Worm (Caenorhabditis elegans) whole organism, young adult: ENCODE measurements around the gene spp-27.
A peak's percentile ranks its signal among the peaks of the same experiment; 100 is the strongest.

ENCODE experiments used
- B0019.2 ChIP-seq: fragments of 200-800 bp; sonication (Bioruptor generic); conservative IDR thresholded peaks from 2 replicates; pipeline ENCODE4 v1.3.6; 2022; ENCODE audit warnings: missing genetic modification reagents, missing genetic modification characterization, missing compliant biosample characterization
- B0035.1 ChIP-seq: sonication (generic microtip); optimal IDR thresholded peaks from 2 replicates; lab custom pipeline; 2016; ENCODE audit warnings: missing genetic modification characterization, mild to moderate bottlenecking, missing compliant biosample characterization, missing genotype, missing genetic modification reagents
- B0261.1 ChIP-seq: sonication (generic microtip); optimal IDR thresholded peaks from 2 replicates; lab custom pipeline; 2016; ENCODE audit warnings: mild to moderate bottlenecking, missing genetic modification characterization, moderate library complexity, missing compliant biosample characterization
- B0336.3 ChIP-seq: fragments of 200-800 bp; sonication (Bioruptor generic); IDR thresholded peaks from 2 replicates; pipeline ENCODE4 v1.3.6; 2022; ENCODE audit warnings: missing genetic modification characterization, missing compliant biosample characterization
- C17E4.6 ChIP-seq: fragments of 200-800 bp; sonication (Bioruptor generic); IDR thresholded peaks from 2 replicates; pipeline ENCODE4 v1.3.6; 2022; ENCODE audit warnings: missing genetic modification reagents, missing genetic modification characterization, missing compliant biosample characterization
- D2030.7 ChIP-seq: fragments of 200-800 bp; sonication (Bioruptor generic); IDR thresholded peaks from 2 replicates; pipeline ENCODE4 v1.3.6; 2022; ENCODE audit warnings: missing genetic modification reagents, missing genetic modification characterization, missing compliant biosample characterization
- F22D6.2 ChIP-seq: sonication (generic microtip); optimal IDR thresholded peaks from 2 replicates; lab custom pipeline; 2016; ENCODE audit warnings: mild to moderate bottlenecking, missing genetic modification characterization, missing compliant biosample characterization
- F23B12.7 ChIP-seq: sonication (generic microtip); optimal IDR thresholded peaks from 2 replicates; lab custom pipeline; 2017; ENCODE audit warnings: missing genetic modification characterization, mild to moderate bottlenecking, missing compliant biosample characterization, antibody characterized with exemption, moderate library complexity; ENCODE audit not compliant: insufficient read depth
- F33H1.4 ChIP-seq: fragments of 200-800 bp; sonication (Bioruptor generic); IDR thresholded peaks from 2 replicates; pipeline ENCODE4 v1.3.6; 2022; ENCODE audit warnings: missing genetic modification reagents, missing genetic modification characterization, missing compliant biosample characterization
- F37B4.10 ChIP-seq: fragments of 200-800 bp; sonication (Bioruptor generic); IDR thresholded peaks from 2 replicates; pipeline ENCODE4 v1.3.6; 2022; ENCODE audit warnings: missing genetic modification characterization, missing compliant biosample characterization
- F57C9.4 ChIP-seq: sonication (generic microtip); optimal IDR thresholded peaks from 2 replicates; lab custom pipeline; 2017; ENCODE audit warnings: mild to moderate bottlenecking, missing genetic modification characterization, missing compliant biosample characterization
- Y95B8A.8 ChIP-seq: fragments of 200-800 bp; sonication (Bioruptor generic); IDR thresholded peaks from 2 replicates; pipeline ENCODE4 v1.3.6; 2022; ENCODE audit warnings: missing genetic modification reagents, missing genetic modification characterization, missing compliant biosample characterization
- akir-1 ChIP-seq: fragments of 200-800 bp; sonication (Bioruptor generic); optimal IDR thresholded peaks from 2 replicates; lab custom pipeline; 2018; ENCODE audit warnings: mild to moderate bottlenecking, missing genetic modification characterization, moderate library complexity, missing compliant biosample characterization
- aptf-3 ChIP-seq: fragments of 200-800 bp; sonication (Bioruptor generic); IDR thresholded peaks from 2 replicates; pipeline ENCODE4 v1.3.6; 2022; ENCODE audit warnings: missing genetic modification characterization, missing compliant biosample characterization
- athp-1 ChIP-seq: sonication (generic microtip); optimal IDR thresholded peaks from 2 replicates; lab custom pipeline; 2017; ENCODE audit warnings: mild to moderate bottlenecking, missing genetic modification characterization, missing compliant biosample characterization
- attf-3 ChIP-seq: fragments of 200-800 bp; sonication (Bioruptor generic); conservative IDR thresholded peaks from 2 replicates; pipeline ENCODE4 v1.3.6; 2022; ENCODE audit warnings: missing genetic modification reagents, missing genetic modification characterization, missing compliant biosample characterization
- attf-5 ChIP-seq: fragments of 200-800 bp; sonication (Bioruptor generic); optimal IDR thresholded peaks from 2 replicates; lab custom pipeline; 2018; ENCODE audit warnings: mild to moderate bottlenecking, missing genetic modification characterization, missing compliant biosample characterization
- bed-1 ChIP-seq: fragments of 200-800 bp; sonication (Bioruptor generic); IDR thresholded peaks from 2 replicates; pipeline ENCODE4 v1.3.6; 2022; ENCODE audit warnings: missing genetic modification reagents, missing genetic modification characterization, missing compliant biosample characterization
- ceh-27 ChIP-seq: fragments of 200-800 bp; sonication (Bioruptor generic); optimal IDR thresholded peaks from 2 replicates; lab custom pipeline; 2018; ENCODE audit warnings: mild to moderate bottlenecking, missing genetic modification characterization, moderate library complexity, missing compliant biosample characterization
- ceh-79 ChIP-seq: sonication (generic microtip); optimal IDR thresholded peaks from 2 replicates; lab custom pipeline; 2017; ENCODE audit warnings: mild to moderate bottlenecking, missing genetic modification characterization, missing compliant biosample characterization
- die-1 ChIP-seq: sonication (generic microtip); optimal IDR thresholded peaks from 2 replicates; lab custom pipeline; 2016; ENCODE audit warnings: missing genotype, mild to moderate bottlenecking, missing genetic modification characterization, missing compliant biosample characterization
- efl-1 ChIP-seq: fragments of 150-350 bp; optimal IDR thresholded peaks from 2 replicates; lab custom pipeline; 2014; ENCODE audit warnings: missing biosample characterization, missing genetic modification reagents, missing genetic modification characterization
- egl-44 ChIP-seq: fragments of 200-800 bp; sonication (Bioruptor generic); IDR thresholded peaks from 2 replicates; pipeline ENCODE4 v1.3.6; 2022; ENCODE audit warnings: missing genetic modification reagents, missing genetic modification characterization, missing compliant biosample characterization
- gei-17 ChIP-seq: fragments of 200-800 bp; sonication (Bioruptor generic); optimal IDR thresholded peaks from 2 replicates; lab custom pipeline; 2018; ENCODE audit warnings: mild to moderate bottlenecking, missing genetic modification characterization, missing compliant biosample characterization
- lin-35 ChIP-seq, 3 experiments: fragments of 150-350 bp in 2 of 3; sonication (generic microtip) in 1 of 3; optimal IDR thresholded peaks; 2 replicates each; lab custom pipeline; 2014 to 2018; ENCODE audit warnings: missing biosample characterization in 3 of 3, missing genetic modification characterization in 3 of 3, missing genetic modification reagents in 3 of 3
- lir-1 ChIP-seq: fragments of 200-800 bp; sonication (Bioruptor generic); conservative IDR thresholded peaks from 2 replicates; pipeline ENCODE4 v1.3.6; 2022; ENCODE audit warnings: missing genetic modification reagents, missing genetic modification characterization, missing compliant biosample characterization
- lsl-1 ChIP-seq: fragments of 200-800 bp; sonication (Bioruptor generic); optimal IDR thresholded peaks from 2 replicates; lab custom pipeline; 2018; ENCODE audit warnings: mild to moderate bottlenecking, missing genetic modification characterization, moderate library complexity, missing compliant biosample characterization
- madf-10 ChIP-seq: sonication (generic microtip); optimal IDR thresholded peaks from 2 replicates; lab custom pipeline; 2016; ENCODE audit warnings: mild to moderate bottlenecking, missing genetic modification characterization, missing compliant biosample characterization
- madf-6 ChIP-seq: fragments of 200-800 bp; sonication (Bioruptor generic); IDR thresholded peaks from 2 replicates; pipeline ENCODE4 v1.3.6; 2022; ENCODE audit warnings: missing genetic modification reagents, missing genetic modification characterization, missing compliant biosample characterization
- madf-8 ChIP-seq: fragments of 200-800 bp; sonication (Bioruptor generic); conservative IDR thresholded peaks from 2 replicates; pipeline ENCODE4 v1.3.6; 2022; ENCODE audit warnings: missing genetic modification reagents, missing genetic modification characterization, missing compliant biosample characterization
- mcd-1 ChIP-seq: fragments of 200-800 bp; sonication (Bioruptor generic); IDR thresholded peaks from 2 replicates; pipeline ENCODE4 v1.3.6; 2022; ENCODE audit warnings: missing genetic modification reagents, missing genetic modification characterization, missing compliant biosample characterization
- mel-28 ChIP-seq: sonication (generic microtip); optimal IDR thresholded peaks from 2 replicates; lab custom pipeline; 2016; ENCODE audit warnings: borderline replicate concordance, mild to moderate bottlenecking, missing genetic modification characterization, missing compliant biosample characterization
- nfyb-1 ChIP-seq: fragments of 200-800 bp; sonication (Bioruptor generic); IDR thresholded peaks from 2 replicates; pipeline ENCODE4 v1.3.6; 2022; ENCODE audit warnings: missing genetic modification reagents, missing genetic modification characterization, missing compliant biosample characterization
- nhr-120 ChIP-seq: fragments of 200-800 bp; sonication (Bioruptor generic); IDR thresholded peaks from 2 replicates; pipeline ENCODE4 v1.3.6; 2022; ENCODE audit warnings: missing genetic modification characterization, missing compliant biosample characterization
- pha-4 ChIP-seq: fragments of 150-350 bp; sonication (generic microtip); optimal IDR thresholded peaks from 2 replicates; lab custom pipeline; 2014; ENCODE audit warnings: missing biosample characterization, missing genetic modification reagents, missing genetic modification characterization
- sea-2 ChIP-seq: fragments of 200-800 bp; sonication (Bioruptor generic); IDR thresholded peaks from 2 replicates; pipeline ENCODE4 v1.3.6; 2022; ENCODE audit warnings: missing genetic modification characterization, missing compliant biosample characterization
- snpc-3.4 ChIP-seq: sonication (generic microtip); optimal IDR thresholded peaks from 2 replicates; lab custom pipeline; 2017; ENCODE audit warnings: missing genetic modification characterization, mild to moderate bottlenecking, missing compliant biosample characterization, antibody characterized with exemption, moderate library complexity, missing genotype, missing genetic modification reagents
- tlf-1 ChIP-seq: fragments of 200-800 bp; sonication (Bioruptor generic); optimal IDR thresholded peaks from 2 replicates; lab custom pipeline; 2018; ENCODE audit warnings: mild to moderate bottlenecking, missing genetic modification characterization, missing compliant biosample characterization
- unc-130 ChIP-seq: sonication (generic microtip); optimal IDR thresholded peaks from 2 replicates; lab custom pipeline; 2016; ENCODE audit warnings: missing genetic modification reagents, missing genetic modification characterization, missing compliant biosample characterization
- unc-62 ChIP-seq: fragments of 150-350 bp; optimal IDR thresholded peaks from 2 replicates; lab custom pipeline; 2014; ENCODE audit warnings: missing biosample characterization, missing genetic modification reagents, missing genetic modification characterization
- xnd-1 ChIP-seq: sonication (generic microtip); optimal IDR thresholded peaks from 2 replicates; lab custom pipeline; 2016; ENCODE audit warnings: missing genotype, missing genetic modification reagents, missing genetic modification characterization, missing compliant biosample characterization
- ztf-18 ChIP-seq: sonication (generic microtip); optimal IDR thresholded peaks from 2 replicates; lab custom pipeline; 2016; ENCODE audit warnings: missing genotype, mild to moderate bottlenecking, missing genetic modification characterization, missing compliant biosample characterization
- ztf-22 ChIP-seq: fragments of 200-800 bp; sonication (Bioruptor generic); optimal IDR thresholded peaks from 2 replicates; lab custom pipeline; 2018; ENCODE audit warnings: mild to moderate bottlenecking, missing genetic modification characterization, moderate library complexity, missing compliant biosample characterization

Gene spp-27

DNA sequence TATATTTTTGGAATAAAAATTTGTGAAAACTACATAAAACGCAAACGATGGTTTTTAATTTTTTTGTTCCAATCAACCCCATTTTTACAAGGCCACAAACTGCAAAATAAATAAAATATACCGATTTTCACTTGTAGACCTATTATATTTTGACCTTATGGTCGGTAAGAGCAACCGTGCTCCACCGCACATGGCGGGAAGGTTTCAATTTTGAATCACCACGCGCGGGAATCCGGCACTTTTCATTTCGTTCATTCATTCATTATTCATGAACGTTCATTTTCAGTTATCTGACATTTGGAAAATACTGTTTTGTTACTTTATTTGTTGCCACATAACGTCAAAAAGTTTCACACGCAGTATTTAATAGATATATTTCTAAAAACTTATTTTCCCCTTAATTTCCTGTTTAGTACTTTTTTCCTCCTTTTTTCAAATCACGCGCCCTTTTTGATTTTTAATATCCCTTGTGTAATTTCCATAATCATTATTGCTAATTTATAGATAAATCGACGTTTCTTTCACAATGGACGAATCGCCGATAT, 36.8 kb upstream of the spp-27 start, which contains the start of gene hcp-1 (continued):
- peak; percentile 70 for TF ChIP-seq attf-3 (GFP tag; lab: Robert Waterston, UW)
- peak; percentile 84; the same call in 1 of the 2 replicates for TF ChIP-seq C17E4.6 (GFP tag; lab: Robert Waterston, UW)
- TF ChIP-seq unc-130 (GFP tag; lab: Kevin White, UChicago), result peak; percentile 86
- TF ChIP-seq sea-2 (GFP tag; lab: Robert Waterston, UW), result no peak
- no peak for TF ChIP-seq madf-10
- peak; percentile 97 for TF ChIP-seq D2030.7 (GFP tag; lab: Robert Waterston, UW)
- TF ChIP-seq gei-17 (GFP tag; lab: Kevin White, UChicago), result no peak
- TF ChIP-seq F33H1.4 (GFP tag; lab: Robert Waterston, UW), result peak; percentile 89
- no peak for TF ChIP-seq F57C9.4 (tag; lab: Kevin White, UChicago)
- no peak for TF ChIP-seq bed-1 (GFP tag; lab: Robert Waterston, UW)
- TF ChIP-seq B0261.1 (tag; lab: Kevin White, UChicago), result no peak
- TF ChIP-seq Y95B8A.8 (GFP tag; lab: Robert Waterston, UW), result peak; percentile 93
- peak; percentile 94 for TF ChIP-seq lsl-1 (GFP tag; lab: Kevin White, UChicago)
- no peak for TF ChIP-seq pha-4 (tag; lab: Kevin White, UChicago)
- no peak for TF ChIP-seq ztf-22 (GFP tag; lab: Kevin White, UChicago)
- peak; percentile 95 for TF ChIP-seq mcd-1 (GFP tag; lab: Robert Waterston, UW)
- TF ChIP-seq egl-44 (GFP tag; lab: Robert Waterston, UW), result no peak
- TF ChIP-seq tlf-1, result peak; percentile 93
- TF ChIP-seq xnd-1 (tag; lab: Kevin White, UChicago), result peak; percentile 99
- no peak for TF ChIP-seq athp-1 (tag; lab: Kevin White, UChicago)
- TF ChIP-seq lir-1 (GFP tag; lab: Robert Waterston, UW), result peak; percentile 77
- peak; percentile 100 for TF ChIP-seq madf-6 (GFP tag; lab: Robert Waterston, UW)
- TF ChIP-seq F22D6.2, result no peak
- no peak for TF ChIP-seq akir-1 (GFP tag; lab: Kevin White, UChicago)
- TF ChIP-seq mel-28, result no peak
- no peak for TF ChIP-seq nfyb-1
- no peak for TF ChIP-seq B0035.1 (tag; lab: Kevin White, UChicago)
- no peak for TF ChIP-seq ceh-27
- no peak for TF ChIP-seq unc-62 (GFP tag; lab: Kevin White, UChicago)
- peak; percentile 91 for TF ChIP-seq B0019.2 (GFP tag; lab: Robert Waterston, UW)
- peak; percentile 61 to 86 (median 83) for TF ChIP-seq lin-35 (GFP tag; optimal IDR thresholded peaks at IDR 0.05; lab: Kevin White, UChicago)
- TF ChIP-seq aptf-3 (GFP tag; lab: Robert Waterston, UW), result no peak
- no peak for TF ChIP-seq B0336.3 (GFP tag; lab: Robert Waterston, UW)
- peak; percentile 99 for TF ChIP-seq madf-8 (GFP tag; lab: Robert Waterston, UW)
- TF ChIP-seq snpc-3.4 (tag; lab: Kevin White, UChicago), result peak; percentile 95
- TF ChIP-seq ceh-79, result no peak

DNA sequence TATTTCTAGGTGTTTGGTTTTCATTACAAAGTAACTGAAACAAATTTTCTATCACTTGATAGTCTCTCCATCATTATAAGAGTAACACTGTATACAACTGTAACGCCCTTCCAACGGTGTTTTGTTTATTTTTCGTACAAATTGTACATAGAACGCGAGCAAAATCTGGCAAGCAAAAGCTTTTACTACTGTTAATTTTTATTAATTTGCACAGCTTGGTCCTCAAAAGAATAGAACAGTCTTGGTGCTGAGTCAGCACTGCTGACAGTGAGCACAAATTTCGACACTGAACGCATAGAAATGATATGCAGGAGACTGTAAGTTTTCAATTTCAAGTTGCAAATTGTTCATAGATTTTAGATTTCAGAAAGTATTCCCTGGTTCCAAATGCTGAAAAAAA, 33.3 kb upstream of the spp-27 start, which contains the start of gene ZK1055.2:
ZK1055.2 (plus strand) TSS at position 301 of the 400 bp plus-strand sequence.
- no peak for TF ChIP-seq madf-6 (GFP tag; lab: Robert Waterston, UW)
- no peak for TF ChIP-seq attf-5 (GFP tag; lab: Kevin White, UChicago)
- TF ChIP-seq die-1 (tag; lab: Kevin White, UChicago), result no peak
- TF ChIP-seq athp-1 (tag; lab: Kevin White, UChicago), result no peak
- no peak for TF ChIP-seq F23B12.7 (tag; lab: Kevin White, UChicago)
- TF ChIP-seq F22D6.2, result no peak
- no peak for TF ChIP-seq attf-3 (GFP tag; lab: Robert Waterston, UW)
- TF ChIP-seq sea-2 (GFP tag; lab: Robert Waterston, UW), result no peak
- no peak for TF ChIP-seq bed-1 (GFP tag; lab: Robert Waterston, UW)
- TF ChIP-seq F37B4.10 (GFP tag; lab: Robert Waterston, UW), result no peak
- TF ChIP-seq F57C9.4 (tag; lab: Kevin White, UChicago), result no peak
- no peak for TF ChIP-seq mel-28
- TF ChIP-seq ztf-18 (tag; lab: Kevin White, UChicago), result no peak
- TF ChIP-seq nhr-120, result no peak
- no peak for TF ChIP-seq efl-1 (GFP tag; lab: Kevin White, UChicago)
